Fruit fly (Drosophila melanogaster) Kc167 (cell line): ENCODE data around the gene CG12594.

Experiments
- Sin3A ChIP-seq: fragments of >200 bp; optimal IDR thresholded peaks from 2 replicates; lab custom pipeline; 2018; ENCODE audit warnings: missing external identifiers
- h ChIP-seq: fragments of >200 bp; optimal IDR thresholded peaks from 3 replicates; lab custom pipeline; 2018; ENCODE audit warnings: missing external identifiers
- insv ChIP-seq: fragments of >200 bp; optimal IDR thresholded peaks from 3 replicates; lab custom pipeline; 2018; ENCODE audit warnings: missing external identifiers
- ttk ChIP-seq: sonication (Bioruptor generic); optimal IDR thresholded peaks from 2 replicates; lab custom pipeline; 2017; ENCODE audit warnings: missing external identifiers

DNA sequence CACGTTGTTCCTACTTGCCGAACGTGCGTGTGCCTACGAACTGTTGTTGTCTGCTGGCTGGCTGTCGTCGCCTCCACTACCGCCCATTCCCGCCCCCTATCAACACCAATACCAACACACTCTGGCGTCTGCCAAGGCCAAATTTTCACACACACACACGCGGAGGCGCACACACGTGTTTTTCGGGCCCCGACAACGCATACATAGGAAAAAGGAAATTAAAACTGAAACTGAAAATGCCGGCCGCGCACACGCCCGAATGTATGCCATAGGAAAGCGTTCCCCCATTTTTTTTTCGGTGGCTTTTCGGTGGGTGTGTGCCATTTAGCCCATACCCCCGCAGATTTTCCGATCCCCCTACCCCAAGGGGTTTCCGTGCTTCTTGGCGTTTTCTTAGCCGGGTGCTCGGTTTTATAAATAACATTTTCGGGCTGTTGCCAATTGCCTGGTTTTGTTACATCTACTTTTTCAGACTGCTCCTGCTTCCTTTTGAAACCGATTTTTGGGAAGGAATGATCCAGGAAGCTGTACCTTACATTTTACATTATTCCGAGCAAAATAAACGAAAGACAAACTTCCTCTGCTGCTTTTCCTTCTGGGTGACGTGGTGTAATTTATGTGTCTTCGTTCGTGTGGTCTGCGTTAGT is 50.8 kb downstream of the CG12594 start:
- no peak for TF ChIP-seq Sin3A
- TF ChIP-seq insv (lab: Kevin White, UChicago), result no peak
- TF ChIP-seq h (lab: Kevin White, UChicago), result no peak
- TF ChIP-seq ttk (lab: Kevin White, UChicago), result no peak
